Worm (Caenorhabditis elegans) whole organism, early embryonic: ENCODE measurements around the gene rgs-3.

Source experiments
- aly-1 ChIP-seq: sonication (generic microtip); optimal IDR thresholded peaks from 2 replicates; lab custom pipeline; 2016; ENCODE audit warnings: missing genetic modification characterization, missing compliant biosample characterization
- ets-7 ChIP-seq: sonication (generic microtip); optimal IDR thresholded peaks from 2 replicates; lab custom pipeline; 2016; ENCODE audit warnings: missing genotype, missing genetic modification characterization, missing compliant biosample characterization
- flt-1 ChIP-seq: fragments of 200-800 bp; sonication (Bioruptor generic); IDR thresholded peaks from 2 replicates; pipeline ENCODE4 v1.3.6; 2022; ENCODE audit warnings: missing genetic modification characterization, missing compliant biosample characterization

- TF ChIP-seq aly-1 (tag; lab: Kevin White, UChicago), result no peak
- TF ChIP-seq flt-1 (GFP tag; lab: Robert Waterston, UW), result no peak
- TF ChIP-seq ets-7, result no peak
Measured at ce11 chrII:6082620-6083019, 17.0 kb upstream of the rgs-3 start, which contains the start of gene F21H12.3.
